Fruit fly (Drosophila melanogaster) whole organism, prepupa: Measurements from ENCODE around the gene prt.
A peak's percentile ranks its signal among the peaks of the same experiment; 100 is the strongest.

Source experiments
- CG10669 ChIP-seq: fragments of 200-800 bp; sonication (Bioruptor generic); optimal IDR thresholded peaks from 3 replicates; lab custom pipeline; 2018; ENCODE audit warnings: missing biosample characterization, mild to moderate bottlenecking, missing genetic modification characterization, moderate library complexity
- CG11762 ChIP-seq: fragments of 200-800 bp; sonication (Bioruptor generic); optimal IDR thresholded peaks from 3 replicates; lab custom pipeline; 2016; ENCODE audit warnings: missing biosample characterization, missing genetic modification characterization; ENCODE audit not compliant: insufficient read depth
- CG11902 ChIP-seq: fragments of 200-800 bp; sonication (Bioruptor generic); optimal IDR thresholded peaks from 3 replicates; lab custom pipeline; 2016; ENCODE audit warnings: missing biosample characterization, missing genetic modification characterization
- CG15336 ChIP-seq: fragments of 200-800 bp; sonication (Bioruptor generic); IDR thresholded peaks from 2 replicates; pipeline ENCODE4 v1.3.6; 2022; ENCODE audit warnings: missing biosample characterization, missing genetic modification characterization
- CG3032 ChIP-seq: fragments of 200-800 bp; optimal IDR thresholded peaks from 2 replicates; lab custom pipeline; 2019; ENCODE audit warnings: missing biosample characterization, mild to moderate bottlenecking, missing genetic modification characterization, moderate library complexity
- CG31627 ChIP-seq: fragments of 200-800 bp; sonication (Bioruptor generic); optimal IDR thresholded peaks from 3 replicates; lab custom pipeline; 2016; ENCODE audit warnings: missing biosample characterization, missing genetic modification characterization
- CG32006 ChIP-seq: fragments of 200-800 bp; sonication (Bioruptor generic); optimal IDR thresholded peaks from 3 replicates; lab custom pipeline; 2017; ENCODE audit warnings: missing biosample characterization, mild to moderate bottlenecking, missing genetic modification characterization
- CG3919 ChIP-seq: fragments of 200-800 bp; sonication (Bioruptor generic); optimal IDR thresholded peaks from 3 replicates; lab custom pipeline; 2016; ENCODE audit warnings: missing biosample characterization, missing genetic modification characterization
- CG4318 ChIP-seq: fragments of 200-800 bp; sonication (Bioruptor generic); optimal IDR thresholded peaks from 3 replicates; lab custom pipeline; 2017; ENCODE audit warnings: missing biosample characterization, mild to moderate bottlenecking, missing genetic modification characterization
- CG6163 ChIP-seq: fragments of 200-800 bp; sonication (Bioruptor generic); IDR thresholded peaks from 3 replicates; pipeline ENCODE4 v1.3.6; 2022; ENCODE audit warnings: missing biosample characterization, missing genetic modification characterization
- CG6276 ChIP-seq: fragments of 200-800 bp; sonication (Bioruptor generic); optimal IDR thresholded peaks from 2 replicates; lab custom pipeline; 2017; ENCODE audit warnings: missing biosample characterization, mild to moderate bottlenecking, missing genetic modification characterization
- CG6792 ChIP-seq: fragments of 200-800 bp; sonication (Bioruptor generic); optimal IDR thresholded peaks from 3 replicates; lab custom pipeline; 2016; ENCODE audit warnings: missing biosample characterization, missing genetic modification characterization
- CG6808 ChIP-seq: fragments of 200-800 bp; sonication (Bioruptor generic); optimal IDR thresholded peaks from 3 replicates; lab custom pipeline; 2017; ENCODE audit warnings: missing biosample characterization, missing genetic modification characterization, mild to moderate bottlenecking, moderate library complexity, missing genetic modification reagents
- CG7368 ChIP-seq: fragments of 200-800 bp; sonication (Bioruptor generic); optimal IDR thresholded peaks from 3 replicates; lab custom pipeline; 2016; ENCODE audit warnings: missing biosample characterization, missing genetic modification characterization
- CG8119 ChIP-seq: fragments of 200-800 bp; sonication (Bioruptor generic); IDR thresholded peaks from 3 replicates; pipeline ENCODE4 v1.3.6; 2022; ENCODE audit warnings: missing biosample characterization, missing genetic modification characterization
- CG9139 ChIP-seq: fragments of 200-800 bp; sonication (Bioruptor generic); optimal IDR thresholded peaks from 3 replicates; lab custom pipeline; 2017; ENCODE audit warnings: missing biosample characterization, mild to moderate bottlenecking, missing genetic modification characterization
- Eip78C ChIP-seq: fragments of 200-800 bp; sonication (Bioruptor generic); peaks from one replicate; lab custom pipeline; 2016; ENCODE audit warnings: missing biosample characterization, missing genetic modification characterization
- Eip93F ChIP-seq: fragments of 200-800 bp; sonication (Bioruptor generic); optimal IDR thresholded peaks from 2 replicates; lab custom pipeline; 2016; ENCODE audit warnings: missing biosample characterization, mild to moderate bottlenecking, missing genetic modification characterization
- Ets21C ChIP-seq: fragments of 200-800 bp; sonication (Bioruptor generic); optimal IDR thresholded peaks from 3 replicates; lab custom pipeline; 2016; ENCODE audit warnings: missing biosample characterization, missing genetic modification characterization
- Ets96B ChIP-seq: fragments of 200-800 bp; optimal IDR thresholded peaks from 2 replicates; lab custom pipeline; 2019; ENCODE audit warnings: missing biosample characterization, mild to moderate bottlenecking, missing genetic modification characterization, moderate library complexity
- Gug ChIP-seq: fragments of 200-800 bp; sonication (Bioruptor generic); IDR thresholded peaks from 2 replicates; pipeline ENCODE4 v1.3.6; 2022; ENCODE audit warnings: missing biosample characterization, missing genetic modification characterization
- Hr39 ChIP-seq: fragments of 200-800 bp; sonication (Bioruptor generic); optimal IDR thresholded peaks from 2 replicates; lab custom pipeline; 2016; ENCODE audit warnings: missing biosample characterization, missing genetic modification characterization
- Hr4 ChIP-seq: fragments of 200-800 bp; sonication (Bioruptor generic); optimal IDR thresholded peaks from 3 replicates; lab custom pipeline; 2016; ENCODE audit warnings: missing biosample characterization, missing genetic modification characterization
- Lpt ChIP-seq: fragments of 200-800 bp; sonication (Bioruptor generic); optimal IDR thresholded peaks from 3 replicates; lab custom pipeline; 2016; ENCODE audit warnings: missing biosample characterization, missing genetic modification characterization
- Met ChIP-seq: fragments of 200-800 bp; sonication (Bioruptor generic); optimal IDR thresholded peaks from 3 replicates; lab custom pipeline; 2016; ENCODE audit warnings: missing biosample characterization, missing genetic modification characterization
- OdsH ChIP-seq: fragments of 200-800 bp; sonication (Bioruptor generic); optimal IDR thresholded peaks from 3 replicates; lab custom pipeline; 2016; ENCODE audit warnings: missing biosample characterization, missing genetic modification characterization
- Smox ChIP-seq: fragments of 200-800 bp; sonication (Bioruptor generic); optimal IDR thresholded peaks from 3 replicates; lab custom pipeline; 2016; ENCODE audit warnings: missing biosample characterization, missing genetic modification characterization
- Sox14 ChIP-seq: fragments of 200-800 bp; sonication (Bioruptor generic); optimal IDR thresholded peaks from 3 replicates; lab custom pipeline; 2016; ENCODE audit warnings: missing biosample characterization, missing genetic modification characterization
- Sox15 ChIP-seq: fragments of 200-800 bp; sonication (Bioruptor generic); optimal IDR thresholded peaks from 3 replicates; lab custom pipeline; 2016; ENCODE audit warnings: missing biosample characterization, missing genetic modification characterization
- achi ChIP-seq: fragments of 200-800 bp; sonication (Bioruptor generic); optimal IDR thresholded peaks from 3 replicates; lab custom pipeline; 2016; ENCODE audit warnings: missing biosample characterization, missing genetic modification characterization
- dac ChIP-seq: fragments of 200-800 bp; sonication (Bioruptor generic); optimal IDR thresholded peaks from 2 replicates; lab custom pipeline; 2017; ENCODE audit warnings: missing biosample characterization, mild to moderate bottlenecking, missing genetic modification characterization
- dsx ChIP-seq: fragments of 200-800 bp; optimal IDR thresholded peaks from 3 replicates; lab custom pipeline; 2019; ENCODE audit warnings: missing biosample characterization, mild to moderate bottlenecking, missing genetic modification characterization, moderate library complexity; ENCODE audit not compliant: poor library complexity, severe bottlenecking
- eg ChIP-seq: fragments of 200-800 bp; sonication (Bioruptor generic); IDR thresholded peaks from 3 replicates; pipeline ENCODE4 v1.3.6; 2022; ENCODE audit warnings: missing biosample characterization, missing genetic modification characterization
- esn ChIP-seq: fragments of 200-800 bp; sonication (Bioruptor generic); optimal IDR thresholded peaks from 2 replicates; lab custom pipeline; 2016; ENCODE audit warnings: missing biosample characterization, mild to moderate bottlenecking, missing genetic modification characterization, moderate library complexity
- fd59A ChIP-seq: fragments of 200-800 bp; sonication (Bioruptor generic); optimal IDR thresholded peaks from 2 replicates; lab custom pipeline; 2017; ENCODE audit warnings: missing biosample characterization, mild to moderate bottlenecking, missing genetic modification characterization, missing genetic modification reagents
- fkh ChIP-seq: fragments of 200-800 bp; sonication (Bioruptor generic); optimal IDR thresholded peaks from 3 replicates; lab custom pipeline; 2017; ENCODE audit warnings: missing biosample characterization, mild to moderate bottlenecking, missing genetic modification characterization, moderate library complexity
- lz ChIP-seq: fragments of 200-800 bp; sonication (Bioruptor generic); optimal IDR thresholded peaks from 3 replicates; lab custom pipeline; 2016; ENCODE audit warnings: missing biosample characterization, missing genetic modification characterization
- net ChIP-seq: fragments of 200-800 bp; sonication (Bioruptor generic); optimal IDR thresholded peaks from 3 replicates; lab custom pipeline; 2016; ENCODE audit warnings: missing biosample characterization, missing genetic modification characterization
- salr ChIP-seq, 2 experiments: fragments of 200-800 bp; sonication (Bioruptor generic); optimal IDR thresholded peaks; 3 replicates each; lab custom pipeline; 2016 to 2018; ENCODE audit warnings: missing biosample characterization in 2 of 2, missing genetic modification characterization in 2 of 2, mild to moderate bottlenecking in 1 of 2
- spab ChIP-seq: fragments of 200-800 bp; sonication (Bioruptor generic); optimal IDR thresholded peaks from 2 replicates; lab custom pipeline; 2017; ENCODE audit warnings: missing biosample characterization, mild to moderate bottlenecking, missing genetic modification characterization, missing genetic modification reagents
- ss ChIP-seq, 2 experiments: fragments of 200-800 bp; sonication (Bioruptor generic); optimal IDR thresholded peaks; 2 replicates in 1 of 2; 3 replicates in 1 of 2; lab custom pipeline; 2017 to 2018; ENCODE audit warnings: mild to moderate bottlenecking in 2 of 2, missing biosample characterization in 2 of 2, missing genetic modification characterization in 2 of 2, moderate library complexity in 1 of 2

The prt gene

dm6 chr3R:23698835-23699234 lies at the start of gene prt:
prt (minus strand) TSS chr3R:23699027.
- TF ChIP-seq CG10669 (GFP tag; lab: Kevin White, UChicago) (no peak), CG6808 (no peak), fkh (GFP tag; lab: Kevin White, UChicago) (no peak), CG11902 (GFP tag; lab: Kevin White, UChicago) (no peak), CG11762 (no peak), salr (GFP tag; optimal IDR thresholded peaks at IDR 0.05; lab: Kevin White, UChicago) (no peak), Gug (GFP tag; lab: Robert Waterston, UW) (no peak), CG32006 (no peak), dsx (no peak), Hr4 (GFP tag; lab: Kevin White, UChicago) (no peak), CG3032 (tag; lab: Kevin White, UChicago) (no peak), eg (GFP tag; lab: Robert Waterston, UW) (no peak), CG15336 (GFP tag; lab: Robert Waterston, UW) (no peak), Sox15 (GFP tag; lab: Kevin White, UChicago) (no peak), CG9139 (no peak)

DNA sequence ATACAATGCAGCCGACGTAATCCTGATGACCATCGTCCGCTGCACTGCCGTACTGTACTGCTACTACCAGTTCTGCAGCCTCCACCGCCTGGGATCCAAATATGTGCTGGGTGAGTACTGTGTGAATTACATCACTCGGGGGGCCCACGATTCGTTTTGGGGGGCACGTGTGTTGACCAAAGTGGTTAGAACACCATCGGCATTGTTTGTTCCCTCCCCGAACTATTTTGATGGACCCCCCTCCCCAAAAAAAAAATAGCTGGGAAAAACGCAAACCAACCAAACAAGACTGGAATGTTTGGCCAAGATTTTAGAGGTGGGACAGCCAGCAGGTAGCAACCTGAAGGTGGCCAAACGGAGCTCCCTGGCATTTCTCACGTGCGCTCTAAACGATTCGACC lies 48.6 kb upstream of the prt start:
- TF ChIP-seq fkh (GFP tag; lab: Kevin White, UChicago) (peak; percentile 74), Ets21C (GFP tag; lab: Kevin White, UChicago) (no peak)
- TF ChIP-seq, all 60 proteins: peak for 1

DNA sequence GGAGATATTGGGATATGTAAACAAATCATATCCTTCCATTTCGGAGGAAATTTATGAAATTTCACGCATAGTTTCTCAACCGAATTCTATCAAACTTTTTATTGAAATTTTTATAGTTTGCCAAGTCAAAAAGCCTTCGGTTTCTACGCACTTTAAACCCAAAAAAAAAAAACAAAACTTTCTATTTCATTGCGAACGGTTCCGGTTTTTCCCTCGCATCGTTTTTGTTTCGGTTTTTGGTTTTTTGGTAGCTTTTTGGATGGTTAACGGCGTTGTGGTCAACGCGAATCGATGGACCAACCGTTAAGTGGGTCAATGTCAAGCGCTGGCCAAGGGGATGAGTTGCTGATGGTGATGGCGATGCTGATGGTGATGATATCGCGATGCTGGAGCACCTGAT lies 42.1 kb upstream of the prt start:
- no peak for TF ChIP-seq CG11762
- TF ChIP-seq CG6808: no peak
- no peak for TF ChIP-seq CG8119
- no peak for TF ChIP-seq CG3919 (GFP tag; lab: Kevin White, UChicago)
- TF ChIP-seq Gug (GFP tag; lab: Robert Waterston, UW): no peak
- TF ChIP-seq Eip78C (GFP tag; lab: Kevin White, UChicago): no peak
- no peak for TF ChIP-seq fd59A (GFP tag; lab: Kevin White, UChicago)
- no peak for TF ChIP-seq CG7368
- no peak for TF ChIP-seq salr (GFP tag; optimal IDR thresholded peaks at IDR 0.05; lab: Kevin White, UChicago)
- TF ChIP-seq CG4318 (GFP tag; lab: Kevin White, UChicago): no peak
- TF ChIP-seq Sox14 (GFP tag; lab: Kevin White, UChicago): no peak
- TF ChIP-seq ss (GFP tag; optimal IDR thresholded peaks at IDR 0.05; lab: Kevin White, UChicago): no peak
- no peak for TF ChIP-seq CG6276 (GFP tag; lab: Kevin White, UChicago)
- TF ChIP-seq dsx: no peak
- TF ChIP-seq Eip93F (GFP tag; lab: Kevin White, UChicago): no peak
- TF ChIP-seq lz (GFP tag; lab: Kevin White, UChicago): no peak
- TF ChIP-seq CG31627 (GFP tag; lab: Kevin White, UChicago): no peak
- TF ChIP-seq, all 60 proteins: peak for 0

DNA sequence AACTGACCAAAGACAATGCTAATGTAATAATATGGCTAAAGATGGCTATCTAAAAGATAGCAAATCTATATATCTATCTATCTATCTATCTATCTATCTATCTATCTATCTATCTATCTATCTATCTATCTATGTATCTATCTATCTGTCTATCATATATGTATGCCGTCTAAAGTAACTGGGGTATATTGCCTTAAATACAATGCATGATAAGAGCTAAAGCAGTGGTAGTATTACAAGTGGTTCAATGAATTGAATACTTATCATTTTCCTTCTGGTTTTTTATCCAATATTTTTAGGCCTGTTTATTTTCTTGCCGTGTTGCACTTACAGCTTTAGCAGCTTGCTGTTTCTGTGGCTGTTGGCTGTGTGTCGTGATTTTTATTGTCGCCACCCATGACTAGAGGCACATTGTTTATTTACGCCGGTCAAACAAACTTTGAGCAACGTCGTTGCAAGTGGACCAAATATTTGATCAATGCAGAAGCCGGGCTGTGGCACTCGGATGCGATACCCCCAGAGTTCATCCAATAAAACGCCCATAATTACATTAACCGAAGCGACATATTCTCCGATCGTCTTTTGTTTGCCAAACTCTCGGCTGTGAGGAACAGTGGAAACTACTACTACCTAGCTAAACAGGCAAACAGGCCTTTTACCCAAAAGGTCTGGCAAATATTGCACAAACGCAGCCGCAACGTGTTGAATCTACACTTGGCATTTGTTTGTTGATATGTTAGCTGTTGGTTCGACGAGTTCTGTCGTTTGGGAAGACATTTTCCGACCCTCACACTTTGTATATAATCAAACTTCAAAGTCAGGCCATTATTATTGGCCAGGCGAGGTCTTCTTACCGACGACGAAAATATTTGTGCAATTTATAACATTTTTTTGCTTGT lies 39.1 kb upstream of the prt start:
- peak; percentile 46 for TF ChIP-seq CG10669 (GFP tag; lab: Kevin White, UChicago)
- peak; percentile 46 for TF ChIP-seq spab (GFP tag; lab: Kevin White, UChicago)
- TF ChIP-seq fkh (GFP tag; lab: Kevin White, UChicago): peak; percentile 72
- no peak for TF ChIP-seq Met (GFP tag; lab: Kevin White, UChicago)
- TF ChIP-seq CG15336 (GFP tag; lab: Robert Waterston, UW): peak; percentile 48
- peak; percentile 61 for TF ChIP-seq Eip78C (GFP tag; lab: Kevin White, UChicago)
- no peak for TF ChIP-seq Hr39 (GFP tag; lab: Kevin White, UChicago)
- no peak for TF ChIP-seq Lpt (GFP tag; lab: Kevin White, UChicago)
- TF ChIP-seq CG6792 (GFP tag; lab: Kevin White, UChicago): no peak
- peak; percentile 55 for TF ChIP-seq achi (GFP tag; lab: Kevin White, UChicago)
- TF ChIP-seq CG6163 (GFP tag; lab: Robert Waterston, UW): no peak
- no peak for TF ChIP-seq CG31627 (GFP tag; lab: Kevin White, UChicago)
- TF ChIP-seq Ets21C (GFP tag; lab: Kevin White, UChicago): no peak
- TF ChIP-seq esn (GFP tag; lab: Kevin White, UChicago): no peak
- no peak for TF ChIP-seq CG11902 (GFP tag; lab: Kevin White, UChicago)
- no peak for TF ChIP-seq Smox (GFP tag; lab: Kevin White, UChicago)
- peak; percentile 28 for TF ChIP-seq Ets96B (tag; lab: Kevin White, UChicago)
- TF ChIP-seq CG3032 (tag; lab: Kevin White, UChicago): peak; percentile 4
- TF ChIP-seq Sox15 (GFP tag; lab: Kevin White, UChicago): no peak
- TF ChIP-seq net (GFP tag; lab: Kevin White, UChicago): no peak
- TF ChIP-seq eg (GFP tag; lab: Robert Waterston, UW): no peak; the same call in 2 of the 3 replicates
- TF ChIP-seq dac: peak; percentile 1
- TF ChIP-seq CG4318 (GFP tag; lab: Kevin White, UChicago): peak; percentile 52
- TF ChIP-seq Hr4 (GFP tag; lab: Kevin White, UChicago): peak; percentile 73
- no peak for TF ChIP-seq fd59A (GFP tag; lab: Kevin White, UChicago)
- TF ChIP-seq OdsH (GFP tag; lab: Kevin White, UChicago): peak; percentile 33
- no peak for TF ChIP-seq Eip93F (GFP tag; lab: Kevin White, UChicago)
